Fruit fly (Drosophila melanogaster) whole organism, larva: Measurements from ENCODE around the gene Cyp310a1.

Source experiments
- noc ChIP-seq: fragments of 200-800 bp; sonication (Bioruptor generic); optimal IDR thresholded peaks from 3 replicates; lab custom pipeline; 2019; ENCODE audit warnings: missing biosample characterization, mild to moderate bottlenecking, missing genetic modification characterization, moderate library complexity

Gene Cyp310a1

dm6 chr2L:18626987-18627386, 25.8 kb downstream of the Cyp310a1 start:
- TF ChIP-seq noc = peak; percentile 66

- TF ChIP-seq noc = no peak
Observed at dm6 chr2L:18625470-18625869, 27.3 kb downstream of the Cyp310a1 start.

dm6 chr2L:18625009-18625408, 27.8 kb downstream of the Cyp310a1 start:
- peak; percentile 37 for TF ChIP-seq noc

- TF ChIP-seq noc = no peak
Observed at dm6 chr2L:18624362-18624761, 28.4 kb downstream of the Cyp310a1 start.

dm6 chr2L:18623435-18623834, 29.4 kb downstream of the Cyp310a1 start:
- no peak for TF ChIP-seq noc

- TF ChIP-seq noc = peak; percentile 96
Observed at dm6 chr2L:18621357-18622211, 31.2 kb downstream of the Cyp310a1 start.

dm6 chr2L:18620153-18620552, 32.7 kb downstream of the Cyp310a1 start:
- TF ChIP-seq noc = no peak

dm6 chr2L:18617003-18617402, 35.8 kb downstream of the Cyp310a1 start, which contains the start of gene MESR3:
Gene MESR3 (plus strand): TSS chr2L:18617256.
- peak; percentile 19 for TF ChIP-seq noc

- no peak for TF ChIP-seq noc
Observed at dm6 chr2L:18616019-18616418, 36.8 kb downstream of the Cyp310a1 start, which contains the start of gene IFT46. Gene IFT46 (minus strand): TSS chr2L:18616106.

dm6 chr2L:18612106-18612505, 40.7 kb downstream of the Cyp310a1 start, which contains the start of gene Atac2:
Gene Atac2 (minus strand): TSS chr2L:18612249.
- TF ChIP-seq noc = no peak

dm6 chr2L:18606642-18607041, 46.2 kb downstream of the Cyp310a1 start, which contains the start of gene CG10333:
Gene CG10333 (plus strand): TSS chr2L:18606832.
- no peak for TF ChIP-seq noc

- TF ChIP-seq noc = no peak
Observed at dm6 chr2L:18605549-18605948, 47.3 kb downstream of the Cyp310a1 start, which contains the start of gene CG31789. Gene CG31789 (plus strand): TSS chr2L:18605928.

- TF ChIP-seq noc = peak; percentile 98
Observed at dm6 chr2L:18604986-18605385, 47.8 kb downstream of the Cyp310a1 start, which contains the start of gene CG10413. Gene CG10413 (minus strand): TSS chr2L:18605249.
